Worm (Caenorhabditis elegans) whole organism, L2 larva: ENCODE data around the gene scl-9.

Experiments
- ceh-82 ChIP-seq: fragments of 150-350 bp; optimal IDR thresholded peaks from 2 replicates; lab custom pipeline; 2014; ENCODE audit warnings: missing biosample characterization, missing genetic modification characterization
- skn-1 ChIP-seq: sonication (generic microtip); optimal IDR thresholded peaks from 2 replicates; lab custom pipeline; 2017; ENCODE audit warnings: missing biosample characterization, missing genetic modification characterization

ce11 chrIV:13082106-13082505 lies 35.2 kb downstream of the scl-9 start:
- TF ChIP-seq skn-1 (no peak), ceh-82 (tag; lab: Kevin White, UChicago) (no peak)
